Worm (Caenorhabditis elegans) whole organism, mixed stage, embryonic: Measurements from ENCODE around the gene cest-16.

ENCODE experiments used
- M03D4.4 ChIP-seq: sonication (generic microtip); optimal IDR thresholded peaks from 2 replicates; lab custom pipeline; 2017; ENCODE audit warnings: mild to moderate bottlenecking, missing genetic modification characterization, missing compliant biosample characterization
- bed-3 ChIP-seq: fragments of 200-800 bp; sonication (Bioruptor generic); optimal IDR thresholded peaks from 3 replicates; lab custom pipeline; 2018; ENCODE audit warnings: mild to moderate bottlenecking, missing genetic modification characterization, moderate library complexity, missing compliant biosample characterization
- blmp-1 ChIP-seq: fragments of 150-350 bp; optimal IDR thresholded peaks from 2 replicates; lab custom pipeline; 2014; ENCODE audit warnings: missing biosample characterization, missing genetic modification characterization
- ceh-39 ChIP-seq: fragments of 150-350 bp; optimal IDR thresholded peaks from 2 replicates; lab custom pipeline; 2014; ENCODE audit warnings: missing biosample characterization, missing genetic modification characterization
- ceh-43 ChIP-seq: fragments of 200-800 bp; sonication (Bioruptor generic); optimal IDR thresholded peaks from 2 replicates; lab custom pipeline; 2018; ENCODE audit warnings: mild to moderate bottlenecking, missing genetic modification characterization, moderate library complexity, missing compliant biosample characterization
- ceh-83 ChIP-seq: fragments of 200-800 bp; sonication (Bioruptor generic); optimal IDR thresholded peaks from 2 replicates; lab custom pipeline; 2018; ENCODE audit warnings: mild to moderate bottlenecking, missing genetic modification characterization, missing compliant biosample characterization
- ces-1 ChIP-seq: fragments of 150-350 bp; optimal IDR thresholded peaks from 2 replicates; lab custom pipeline; 2014; ENCODE audit warnings: missing biosample characterization, missing genetic modification reagents, missing genetic modification characterization
- cnd-1 ChIP-seq: fragments of 200-800 bp; sonication (Bioruptor generic); optimal IDR thresholded peaks from 2 replicates; lab custom pipeline; 2018; ENCODE audit warnings: mild to moderate bottlenecking, missing genetic modification characterization, missing compliant biosample characterization
- drap-1 ChIP-seq: fragments of 200-800 bp; sonication (Bioruptor generic); optimal IDR thresholded peaks from 3 replicates; lab custom pipeline; 2018; ENCODE audit warnings: mild to moderate bottlenecking, missing genetic modification characterization, missing compliant biosample characterization
- elt-1 ChIP-seq: sonication (generic microtip); optimal IDR thresholded peaks from 2 replicates; lab custom pipeline; 2017; ENCODE audit warnings: missing genetic modification characterization, mild to moderate bottlenecking, missing compliant biosample characterization, antibody characterized with exemption, moderate library complexity, borderline replicate concordance; ENCODE audit not compliant: insufficient read depth
- elt-3 ChIP-seq: fragments of 150-350 bp; optimal IDR thresholded peaks from 2 replicates; lab custom pipeline; 2014; ENCODE audit warnings: missing biosample characterization, missing genetic modification characterization
- flh-1 ChIP-seq: fragments of 200-800 bp; sonication (Bioruptor generic); optimal IDR thresholded peaks from 2 replicates; lab custom pipeline; 2018; ENCODE audit warnings: mild to moderate bottlenecking, missing genetic modification characterization, moderate library complexity, missing compliant biosample characterization
- ham-2 ChIP-seq: fragments of 200-800 bp; sonication (Bioruptor generic); optimal IDR thresholded peaks from 2 replicates; lab custom pipeline; 2018; ENCODE audit warnings: mild to moderate bottlenecking, missing genetic modification characterization, missing compliant biosample characterization
- lin-13 ChIP-seq: fragments of 150-350 bp; optimal IDR thresholded peaks from 2 replicates; lab custom pipeline; 2014; ENCODE audit warnings: missing biosample characterization, missing genetic modification characterization
- lin-32 ChIP-seq: fragments of 200-800 bp; sonication (Bioruptor generic); optimal IDR thresholded peaks from 2 replicates; lab custom pipeline; 2018; ENCODE audit warnings: mild to moderate bottlenecking, missing genetic modification characterization, missing compliant biosample characterization
- lsy-2 ChIP-seq: fragments of 150-350 bp; optimal IDR thresholded peaks from 2 replicates; lab custom pipeline; 2014; ENCODE audit warnings: missing biosample characterization, missing genetic modification characterization
- mab-5 ChIP-seq: fragments of 150-350 bp; optimal IDR thresholded peaks from 2 replicates; lab custom pipeline; 2014; ENCODE audit warnings: missing biosample characterization, missing genetic modification characterization
- mep-1 ChIP-seq: fragments of 150-350 bp; optimal IDR thresholded peaks from 2 replicates; lab custom pipeline; 2017; ENCODE audit warnings: missing biosample characterization, missing genetic modification reagents, missing genetic modification characterization, inconsistent platforms
- mls-2 ChIP-seq: sonication (generic microtip); optimal IDR thresholded peaks from 2 replicates; lab custom pipeline; 2016; ENCODE audit warnings: mild to moderate bottlenecking, missing genetic modification characterization, moderate library complexity, missing compliant biosample characterization
- nhr-12 ChIP-seq: fragments of 150-350 bp; optimal IDR thresholded peaks from 2 replicates; lab custom pipeline; 2014; ENCODE audit warnings: missing biosample characterization, missing genetic modification characterization
- nhr-2 ChIP-seq: fragments of 150-350 bp; optimal IDR thresholded peaks from 2 replicates; lab custom pipeline; 2014; ENCODE audit warnings: missing biosample characterization, missing genetic modification characterization
- nhr-237 ChIP-seq: fragments of 150-350 bp; optimal IDR thresholded peaks from 2 replicates; lab custom pipeline; 2014; ENCODE audit warnings: missing biosample characterization, missing genetic modification characterization
- nhr-28 ChIP-seq: fragments of 150-350 bp; optimal IDR thresholded peaks from 2 replicates; lab custom pipeline; 2014; ENCODE audit warnings: missing biosample characterization, missing genetic modification characterization
- nhr-76 ChIP-seq: sonication (generic microtip); optimal IDR thresholded peaks from 2 replicates; lab custom pipeline; 2017; ENCODE audit warnings: missing biosample characterization, missing genetic modification characterization
- pha-4 ChIP-seq: fragments of 150-350 bp; optimal IDR thresholded peaks from 2 replicates; lab custom pipeline; 2018; ENCODE audit warnings: missing biosample characterization, missing genetic modification reagents, missing genetic modification characterization
- sem-2 ChIP-seq: fragments of 200-800 bp; sonication (Bioruptor generic); optimal IDR thresholded peaks from 2 replicates; lab custom pipeline; 2018; ENCODE audit warnings: mild to moderate bottlenecking, missing genetic modification characterization, missing compliant biosample characterization
- snpc-4 ChIP-seq: fragments of 150-350 bp; optimal IDR thresholded peaks from 2 replicates; lab custom pipeline; 2014; ENCODE audit warnings: missing biosample characterization, missing genetic modification characterization
- tbx-8 ChIP-seq: fragments of 200-800 bp; sonication (Bioruptor generic); optimal IDR thresholded peaks from 2 replicates; lab custom pipeline; 2018; ENCODE audit warnings: mild to moderate bottlenecking, missing genetic modification characterization, moderate library complexity, missing compliant biosample characterization
- unc-120 ChIP-seq: sonication (generic microtip); optimal IDR thresholded peaks from 2 replicates; lab custom pipeline; 2017; ENCODE audit warnings: missing genetic modification characterization, missing compliant biosample characterization; ENCODE audit not compliant: poor library complexity, severe bottlenecking
- unc-39 ChIP-seq: fragments of 150-350 bp; optimal IDR thresholded peaks from 2 replicates; lab custom pipeline; 2014; ENCODE audit warnings: missing biosample characterization, missing genetic modification characterization
- zip-8 ChIP-seq: fragments of 150-350 bp; optimal IDR thresholded peaks from 2 replicates; lab custom pipeline; 2014; ENCODE audit warnings: missing biosample characterization, missing genetic modification characterization
- ztf-11 ChIP-seq: fragments of 150-350 bp; optimal IDR thresholded peaks from 2 replicates; lab custom pipeline; 2014; ENCODE audit warnings: missing biosample characterization, missing genetic modification characterization

The cest-16 gene

ce11 chrX:6266739-6267138 lies 33.0 kb upstream of the cest-16 start, which contains the start of gene W05H9.2:
TSS of gene W05H9.2 (plus strand) at chrX:6267039.
- no peak for TF ChIP-seq mep-1 (tag; lab: Kevin White, UChicago)
- TF ChIP-seq snpc-4 (tag; lab: Kevin White, UChicago) = no peak
- TF ChIP-seq ztf-11 (tag; lab: Kevin White, UChicago) = no peak
- TF ChIP-seq unc-120 = no peak
- TF ChIP-seq ceh-43 = no peak
- TF ChIP-seq elt-3 (tag; lab: Kevin White, UChicago) = no peak
- TF ChIP-seq nhr-237 (tag; lab: Kevin White, UChicago) = no peak
- no peak for TF ChIP-seq M03D4.4 (tag; lab: Kevin White, UChicago)
- no peak for TF ChIP-seq blmp-1 (tag; lab: Kevin White, UChicago)
- TF ChIP-seq lin-13 = no peak
- no peak for TF ChIP-seq pha-4 (tag; lab: Kevin White, UChicago)
- TF ChIP-seq elt-1 (tag; lab: Kevin White, UChicago) = no peak
- TF ChIP-seq unc-39 (tag; lab: Kevin White, UChicago) = no peak
- no peak for TF ChIP-seq nhr-12
- TF ChIP-seq bed-3 (GFP tag; lab: Kevin White, UChicago) = no peak
- no peak for TF ChIP-seq ceh-39
- no peak for TF ChIP-seq sem-2
- TF ChIP-seq lsy-2 (tag; lab: Kevin White, UChicago) = no peak
- no peak for TF ChIP-seq nhr-76 (tag; lab: Kevin White, UChicago)
- TF ChIP-seq lin-32 (GFP tag; lab: Kevin White, UChicago) = no peak

ce11 chrX:6271718-6272117 lies 28.0 kb upstream of the cest-16 start, which contains the start of gene lro-1:
TSS of gene lro-1 (plus strand) at chrX:6272089.
- TF ChIP-seq zip-8 (tag; lab: Kevin White, UChicago) (no peak), mab-5 (no peak), lin-13 (no peak), mls-2 (tag; lab: Kevin White, UChicago) (no peak), M03D4.4 (tag; lab: Kevin White, UChicago) (no peak), bed-3 (GFP tag; lab: Kevin White, UChicago) (no peak), tbx-8 (GFP tag; lab: Kevin White, UChicago) (no peak), lin-32 (GFP tag; lab: Kevin White, UChicago) (no peak), drap-1 (GFP tag; lab: Kevin White, UChicago) (no peak), ceh-83 (GFP tag; lab: Kevin White, UChicago) (no peak)

- TF ChIP-seq flh-1 (GFP tag; lab: Kevin White, UChicago) = no peak
- no peak for TF ChIP-seq tbx-8 (GFP tag; lab: Kevin White, UChicago)
- no peak for TF ChIP-seq snpc-4 (tag; lab: Kevin White, UChicago)
- TF ChIP-seq mep-1 (tag; lab: Kevin White, UChicago) = no peak
- TF ChIP-seq unc-120 = no peak
Observed at ce11 chrX:6273772-6274171, 26.0 kb upstream of the cest-16 start.

- no peak for TF ChIP-seq lsy-2 (tag; lab: Kevin White, UChicago)
- TF ChIP-seq nhr-28 (tag; lab: Kevin White, UChicago) = no peak
- no peak for TF ChIP-seq unc-39 (tag; lab: Kevin White, UChicago)
- no peak for TF ChIP-seq ces-1 (GFP tag; lab: Kevin White, UChicago)
- no peak for TF ChIP-seq mls-2 (tag; lab: Kevin White, UChicago)
- TF ChIP-seq ceh-83 (GFP tag; lab: Kevin White, UChicago) = no peak
- TF ChIP-seq elt-1 (tag; lab: Kevin White, UChicago) = no peak
- no peak for TF ChIP-seq nhr-12
- no peak for TF ChIP-seq elt-3 (tag; lab: Kevin White, UChicago)
- TF ChIP-seq ham-2 (GFP tag; lab: Kevin White, UChicago) = no peak
- no peak for TF ChIP-seq flh-1 (GFP tag; lab: Kevin White, UChicago)
- no peak for TF ChIP-seq snpc-4 (tag; lab: Kevin White, UChicago)
- TF ChIP-seq unc-120 = no peak
- no peak for TF ChIP-seq tbx-8 (GFP tag; lab: Kevin White, UChicago)
- TF ChIP-seq cnd-1 (tag; lab: Kevin White, UChicago) = no peak
- no peak for TF ChIP-seq mep-1 (tag; lab: Kevin White, UChicago)
Observed at ce11 chrX:6274270-6274669, 25.5 kb upstream of the cest-16 start.

ce11 chrX:6275343-6275742 lies 24.4 kb upstream of the cest-16 start:
- TF ChIP-seq ceh-39 (no peak), ham-2 (GFP tag; lab: Kevin White, UChicago) (no peak), elt-1 (tag; lab: Kevin White, UChicago) (no peak), lsy-2 (tag; lab: Kevin White, UChicago) (no peak), zip-8 (tag; lab: Kevin White, UChicago) (no peak), drap-1 (GFP tag; lab: Kevin White, UChicago) (no peak), ceh-43 (no peak), nhr-76 (tag; lab: Kevin White, UChicago) (no peak), snpc-4 (tag; lab: Kevin White, UChicago) (no peak), blmp-1 (tag; lab: Kevin White, UChicago) (no peak), mls-2 (tag; lab: Kevin White, UChicago) (no peak), cnd-1 (tag; lab: Kevin White, UChicago) (no peak), flh-1 (GFP tag; lab: Kevin White, UChicago) (no peak), tbx-8 (GFP tag; lab: Kevin White, UChicago) (no peak), sem-2 (no peak), mab-5 (no peak), nhr-2 (tag; lab: Kevin White, UChicago) (no peak), unc-120 (no peak)
